Fruit fly (Drosophila melanogaster): ENCODE data around the gene CG2202.
A peak's percentile ranks its signal among the peaks of the same experiment; 100 is the strongest.

CG2202 gene

DNA sequence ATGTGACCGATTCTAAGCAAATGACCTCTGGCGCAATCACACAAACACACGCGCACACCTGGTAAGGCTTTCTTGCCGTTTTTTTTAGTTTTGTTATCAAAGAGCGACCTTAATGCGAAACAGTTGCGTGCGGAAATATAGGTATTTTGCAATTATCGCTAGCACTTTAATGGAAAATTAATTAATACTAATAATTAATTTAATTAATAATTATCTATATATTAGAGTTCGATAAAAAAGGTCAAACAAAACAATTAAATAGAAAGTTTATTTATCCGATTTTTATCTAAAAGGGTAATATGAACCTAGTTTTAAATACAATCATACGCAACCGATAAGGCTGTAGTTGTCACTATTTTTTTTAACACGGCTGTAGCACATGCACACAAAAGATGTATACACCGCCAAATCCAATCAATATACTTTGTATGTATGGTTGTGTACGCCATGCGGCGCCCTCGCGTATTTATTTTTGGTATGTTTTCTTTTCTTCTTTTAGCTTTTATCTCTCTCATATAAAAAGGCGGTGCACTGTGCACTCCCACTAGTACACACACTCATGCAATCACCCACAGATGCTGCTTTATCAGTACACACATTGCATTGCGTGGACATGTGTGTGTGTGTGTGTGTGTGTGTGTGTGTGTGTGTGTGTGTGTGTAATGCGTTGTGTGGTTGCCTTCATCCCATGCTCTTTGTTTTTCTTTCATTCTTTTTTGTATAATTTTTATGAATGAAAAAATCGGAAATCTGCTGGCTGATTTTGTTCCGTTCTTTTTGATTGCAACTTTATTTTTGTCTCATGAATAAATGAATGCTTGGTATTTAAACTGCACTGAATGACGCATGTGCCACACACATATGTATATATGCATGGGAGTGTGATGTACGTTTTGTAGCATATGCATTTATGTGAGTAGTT lies 45.8 kb upstream of the CG2202 start (continued):
- TF ChIP-seq CG30431 (GFP tag; optimal IDR thresholded peaks at IDR 0.05) (no peak), CG3407 (GFP tag; optimal IDR thresholded peaks at IDR 0.05) (peak; percentile 45), psq (GFP tag; optimal IDR thresholded peaks at IDR 0.05) (no peak), CG10321 (GFP tag; IDR thresholded peaks at IDR 0.05) (no peak), lmd (GFP tag; IDR thresholded peaks at IDR 0.05) (peak; percentile 59; the same call in 1 of the 2 replicates), Sry-δ (GFP tag; optimal IDR thresholded peaks at IDR 0.05) (no peak), ab (GFP tag; optimal IDR thresholded peaks at IDR 0.05) (no peak), CG6813 (GFP tag; optimal IDR thresholded peaks at IDR 0.05) (peak; percentile 72), chinmo (GFP tag; IDR thresholded peaks at IDR 0.05; ENCODE audit: partially characterized antibody) (no peak), HHEX (GFP tag; optimal IDR thresholded peaks at IDR 0.05) (peak; percentile 59), CG7271 (tag; optimal IDR thresholded peaks at IDR 0.05) (no peak), gsb-n (tag; optimal IDR thresholded peaks at IDR 0.05) (peak; percentile 65), CG4854 (GFP tag; optimal IDR thresholded peaks at IDR 0.05) (no peak), Antp (GFP tag; optimal IDR thresholded peaks at IDR 0.05) (no peak), CG15514 (GFP tag; optimal IDR thresholded peaks at IDR 0.05) (peak; percentile 24), CG1529 (GFP tag; optimal IDR thresholded peaks at IDR 0.05) (peak; percentile 47), CG8359 (GFP tag; optimal IDR thresholded peaks at IDR 0.05; ENCODE audit: borderline replicate concordance) (peak; percentile 50), NC2β (GFP tag; optimal IDR thresholded peaks at IDR 0.05) (no peak), insv (GFP tag; optimal IDR thresholded peaks at IDR 0.05) (no peak), Xrp1 (GFP tag; IDR thresholded peaks at IDR 0.05) (peak; percentile 71), CG7928 (GFP tag; optimal IDR thresholded peaks at IDR 0.05) (no peak), Camta (GFP tag; optimal IDR thresholded peaks at IDR 0.05) (no peak), chm (GFP tag; IDR thresholded peaks at IDR 0.05) (no peak), CG9727 (GFP tag; optimal IDR thresholded peaks at IDR 0.05) (peak; percentile 61), HLH54F (GFP tag; optimal IDR thresholded peaks at IDR 0.05) (no peak), HmgD (GFP tag; optimal IDR thresholded peaks at IDR 0.05) (no peak), Poxn (GFP tag; IDR thresholded peaks at IDR 0.05) (no peak), seq (GFP tag; IDR thresholded peaks at IDR 0.05) (peak; percentile 65; the same call in 1 of the 2 replicates), nom (GFP tag; optimal IDR thresholded peaks at IDR 0.05) (peak; percentile 59), B-H2 (GFP tag; optimal IDR thresholded peaks at IDR 0.05) (peak; percentile 15), CG10462 (GFP tag; optimal IDR thresholded peaks at IDR 0.05) (peak; percentile 41), pum (GFP tag; optimal IDR thresholded peaks at IDR 0.05) (no peak), schlank (tag; optimal IDR thresholded peaks at IDR 0.05) (no peak), Ravus (GFP tag; IDR thresholded peaks at IDR 0.05) (no peak), Dek (tag; optimal IDR thresholded peaks at IDR 0.05) (peak; percentile 46), CG16779 (GFP tag; IDR thresholded peaks at IDR 0.05) (no peak), Pdp1 (GFP tag; optimal IDR thresholded peaks at IDR 0.05) (peak in 1 of 2 experiments; percentile 27), ERR (GFP tag; optimal IDR thresholded peaks at IDR 0.05) (no peak), CG12659 (GFP tag; optimal IDR thresholded peaks at IDR 0.05) (peak; percentile 66), Trl (optimal IDR thresholded peaks at IDR 0.05) (no peak), Trl (GFP tag; optimal IDR thresholded peaks at IDR 0.05) (no peak), Sox100B (GFP tag; optimal IDR thresholded peaks at IDR 0.05) (peak; percentile 84), CG17385 (GFP tag; optimal IDR thresholded peaks at IDR 0.05) (peak; percentile 72), Fer1 (GFP tag; optimal IDR thresholded peaks at IDR 0.05) (peak; percentile 60), Dfd (GFP tag; optimal IDR thresholded peaks at IDR 0.05) (no peak), crp (GFP tag; optimal IDR thresholded peaks at IDR 0.05) (no peak), Dad (GFP tag; optimal IDR thresholded peaks at IDR 0.05) (no peak), sd (tag; optimal IDR thresholded peaks at IDR 0.05) (no peak), CG33557 (GFP tag; optimal IDR thresholded peaks at IDR 0.05) (no peak)
